Fruit fly (Drosophila melanogaster) whole organism, embryonic: ENCODE measurements around the gene qjt.

Experiments
- Abd-B ChIP-seq: fragments of 200-800 bp; sonication (Bioruptor generic); optimal IDR thresholded peaks from 2 replicates; lab custom pipeline; 2018; ENCODE audit warnings: missing biosample characterization, mild to moderate bottlenecking, missing genetic modification characterization, moderate library complexity
- Aef1 ChIP-seq: fragments of 200-800 bp; sonication (Bioruptor generic); IDR thresholded peaks from 3 replicates; pipeline ENCODE4 v1.3.6; 2022; ENCODE audit warnings: missing biosample characterization, missing genetic modification characterization
- Atf-2 ChIP-seq: fragments of 200-800 bp; sonication (Bioruptor generic); optimal IDR thresholded peaks from 2 replicates; lab custom pipeline; 2016; ENCODE audit warnings: missing biosample characterization, missing genetic modification characterization
- CG10267 ChIP-seq: fragments of 200-800 bp; sonication (Bioruptor generic); optimal IDR thresholded peaks from 2 replicates; lab custom pipeline; 2018; ENCODE audit warnings: missing biosample characterization, mild to moderate bottlenecking, missing genetic modification characterization, moderate library complexity
- CG10654 ChIP-seq: fragments of 200-800 bp; sonication (Bioruptor generic); optimal IDR thresholded peaks from 2 replicates; lab custom pipeline; 2016; ENCODE audit warnings: missing biosample characterization, missing genetic modification characterization
- CG12942 ChIP-seq: fragments of 200-800 bp; sonication (Bioruptor generic); optimal IDR thresholded peaks from 3 replicates; lab custom pipeline; 2016; ENCODE audit warnings: missing biosample characterization, missing genetic modification characterization
- CG14667 ChIP-seq: fragments of 200-800 bp; sonication (Bioruptor generic); IDR thresholded peaks from 2 replicates; pipeline ENCODE4 v1.3.6; 2022; ENCODE audit warnings: missing biosample characterization, missing genetic modification characterization
- CG15269 ChIP-seq: fragments of 200-800 bp; sonication (Bioruptor generic); optimal IDR thresholded peaks from 2 replicates; lab custom pipeline; 2018; ENCODE audit warnings: missing biosample characterization, mild to moderate bottlenecking, missing genetic modification characterization, moderate library complexity
- CG1647 ChIP-seq: fragments of 200-800 bp; sonication (Bioruptor generic); optimal IDR thresholded peaks from 3 replicates; lab custom pipeline; 2016; ENCODE audit warnings: missing biosample characterization, missing genetic modification characterization
- CG17359 ChIP-seq: fragments of 200-800 bp; sonication (Bioruptor generic); optimal IDR thresholded peaks from 3 replicates; lab custom pipeline; 2018; ENCODE audit warnings: missing biosample characterization, mild to moderate bottlenecking, missing genetic modification characterization, moderate library complexity
- CG2712 ChIP-seq: fragments of 200-800 bp; optimal IDR thresholded peaks from 3 replicates; lab custom pipeline; 2019; ENCODE audit warnings: missing biosample characterization, mild to moderate bottlenecking, missing genetic modification characterization, moderate library complexity
- CG30403 ChIP-seq: fragments of 200-800 bp; sonication (Bioruptor generic); optimal IDR thresholded peaks from 3 replicates; lab custom pipeline; 2016; ENCODE audit warnings: missing biosample characterization, missing genetic modification characterization
- CG31441 ChIP-seq: fragments of 200-800 bp; sonication (Bioruptor generic); IDR thresholded peaks from 2 replicates; pipeline ENCODE4 v1.3.6; 2022; ENCODE audit warnings: missing biosample characterization, missing genetic modification characterization
- CG34376 ChIP-seq: fragments of 200-800 bp; sonication (Bioruptor generic); optimal IDR thresholded peaks from 2 replicates; lab custom pipeline; 2018; ENCODE audit warnings: missing biosample characterization, mild to moderate bottlenecking, missing genetic modification characterization
- CG4820 ChIP-seq: fragments of 200-800 bp; sonication (Bioruptor generic); optimal IDR thresholded peaks from 3 replicates; lab custom pipeline; 2016; ENCODE audit warnings: missing biosample characterization, missing genetic modification characterization
- CG5245 ChIP-seq: fragments of 200-800 bp; sonication (Bioruptor generic); optimal IDR thresholded peaks from 3 replicates; lab custom pipeline; 2016; ENCODE audit warnings: missing biosample characterization, missing genetic modification characterization
- CG7839 ChIP-seq: fragments of 200-800 bp; sonication (Bioruptor generic); optimal IDR thresholded peaks from 3 replicates; lab custom pipeline; 2018; ENCODE audit warnings: missing biosample characterization, mild to moderate bottlenecking, missing genetic modification characterization, moderate library complexity
- D19A ChIP-seq: fragments of 200-800 bp; optimal IDR thresholded peaks from 3 replicates; lab custom pipeline; 2019; ENCODE audit warnings: missing biosample characterization, mild to moderate bottlenecking, missing genetic modification characterization, moderate library complexity
- Drgx ChIP-seq: fragments of 200-800 bp; sonication (Bioruptor generic); IDR thresholded peaks from 2 replicates; pipeline ENCODE4 v1.3.6; 2022; ENCODE audit warnings: missing biosample characterization, missing genetic modification characterization
- ERR ChIP-seq: fragments of 200-800 bp; sonication (Bioruptor generic); optimal IDR thresholded peaks from 2 replicates; lab custom pipeline; 2016; ENCODE audit warnings: missing biosample characterization, missing genetic modification characterization
- Ets65A ChIP-seq: fragments of 200-800 bp; sonication (Bioruptor generic); peaks from one replicate; lab custom pipeline; 2016; ENCODE audit warnings: missing biosample characterization, missing genetic modification characterization
- Ets97D ChIP-seq: fragments of 200-800 bp; sonication (Bioruptor generic); optimal IDR thresholded peaks from 3 replicates; lab custom pipeline; 2016; ENCODE audit warnings: missing biosample characterization, missing genetic modification characterization
- H15 ChIP-seq: fragments of 200-800 bp; sonication (Bioruptor generic); IDR thresholded peaks from 3 replicates; pipeline ENCODE4 v1.3.6; 2022; ENCODE audit warnings: missing biosample characterization, missing genetic modification characterization
- HLH3B ChIP-seq: fragments of 200-800 bp; sonication (Bioruptor generic); IDR thresholded peaks from 2 replicates; pipeline ENCODE4 v1.3.6; 2022; ENCODE audit warnings: missing biosample characterization, missing genetic modification characterization
- Hmr ChIP-seq: fragments of 200-800 bp; sonication (Bioruptor generic); optimal IDR thresholded peaks from 3 replicates; lab custom pipeline; 2017; ENCODE audit warnings: mild to moderate bottlenecking, missing biosample characterization, missing genetic modification reagents, missing genetic modification characterization
- Med ChIP-seq: fragments of 200-800 bp; sonication (Bioruptor generic); peaks from one replicate; lab custom pipeline; 2016; ENCODE audit warnings: missing biosample characterization, missing genetic modification characterization, mild to moderate bottlenecking, inconsistent platforms, moderate library complexity
- Oli ChIP-seq: fragments of 200-800 bp; sonication (Bioruptor generic); optimal IDR thresholded peaks from 2 replicates; lab custom pipeline; 2018; ENCODE audit warnings: missing biosample characterization, mild to moderate bottlenecking, missing genetic modification characterization, moderate library complexity
- Pdp1 ChIP-seq, 2 experiments: fragments of 200-800 bp; sonication (Bioruptor generic); optimal IDR thresholded peaks; 3 replicates each; lab custom pipeline; 2016; ENCODE audit warnings: missing biosample characterization in 2 of 2, missing genetic modification characterization in 2 of 2, mild to moderate bottlenecking in 1 of 2, moderate library complexity in 1 of 2
- Rx ChIP-seq: fragments of 200-800 bp; sonication (Bioruptor generic); IDR thresholded peaks from 2 replicates; pipeline ENCODE4 v1.3.6; 2022; ENCODE audit warnings: missing biosample characterization, missing genetic modification characterization
- Six4 ChIP-seq: fragments of 200-800 bp; sonication (Bioruptor generic); optimal IDR thresholded peaks from 2 replicates; lab custom pipeline; 2016; ENCODE audit warnings: missing biosample characterization, missing genetic modification characterization
- Sox102F ChIP-seq: fragments of 200-800 bp; sonication (Bioruptor generic); optimal IDR thresholded peaks from 2 replicates; lab custom pipeline; 2018; ENCODE audit warnings: missing biosample characterization, mild to moderate bottlenecking, missing genetic modification characterization, moderate library complexity
- Xrp1 ChIP-seq: fragments of 200-800 bp; sonication (Bioruptor generic); IDR thresholded peaks from 2 replicates; pipeline ENCODE4 v1.3.6; 2022; ENCODE audit warnings: missing biosample characterization, missing genetic modification characterization
- ash1 ChIP-seq: fragments of 200-800 bp; sonication (Bioruptor generic); optimal IDR thresholded peaks from 2 replicates; lab custom pipeline; 2018; ENCODE audit warnings: missing biosample characterization, mild to moderate bottlenecking, missing genetic modification characterization
- az2 ChIP-seq: fragments of 200-800 bp; sonication (Bioruptor generic); optimal IDR thresholded peaks from 3 replicates; lab custom pipeline; 2016; ENCODE audit warnings: missing biosample characterization, missing genetic modification characterization
- bsh ChIP-seq, 2 experiments: fragments of 200-800 bp; sonication (Bioruptor generic); optimal IDR thresholded peaks; 2 replicates each; lab custom pipeline; 2017 to 2018; ENCODE audit warnings: mild to moderate bottlenecking in 2 of 2, missing biosample characterization in 2 of 2, missing genetic modification characterization in 2 of 2, moderate library complexity in 1 of 2
- chif ChIP-seq, 2 experiments: fragments of 200-800 bp; sonication (Bioruptor generic); optimal IDR thresholded peaks; 3 replicates each; lab custom pipeline; 2016; ENCODE audit warnings: missing biosample characterization in 2 of 2, missing genetic modification characterization in 2 of 2
- ci ChIP-seq: fragments of 200-800 bp; sonication (Bioruptor generic); IDR thresholded peaks from 3 replicates; pipeline ENCODE4 v1.3.6; 2022; ENCODE audit warnings: missing biosample characterization, missing genetic modification characterization
- dpn ChIP-seq, 2 experiments: fragments of 200-800 bp; sonication (Bioruptor generic); optimal IDR thresholded peaks; 3 replicates each; lab custom pipeline; 2016; ENCODE audit warnings: missing biosample characterization in 2 of 2, missing genetic modification characterization in 2 of 2
- fd96Cb ChIP-seq: fragments of 200-800 bp; sonication (Bioruptor generic); optimal IDR thresholded peaks from 2 replicates; lab custom pipeline; 2018; ENCODE audit warnings: missing biosample characterization, mild to moderate bottlenecking, missing genetic modification characterization, moderate library complexity
- grau ChIP-seq: fragments of 200-800 bp; optimal IDR thresholded peaks from 3 replicates; lab custom pipeline; 2019; ENCODE audit warnings: missing biosample characterization, mild to moderate bottlenecking, missing genetic modification characterization, moderate library complexity
- ken ChIP-seq: fragments of 200-800 bp; sonication (Bioruptor generic); IDR thresholded peaks from 3 replicates; pipeline ENCODE4 v1.3.6; 2022; ENCODE audit warnings: missing biosample characterization, missing genetic modification characterization
- kni ChIP-seq: fragments of 200-800 bp; sonication (Bioruptor generic); optimal IDR thresholded peaks from 3 replicates; lab custom pipeline; 2017; ENCODE audit warnings: mild to moderate bottlenecking, missing biosample characterization, missing genetic modification reagents, missing genetic modification characterization
- nom ChIP-seq: fragments of 200-800 bp; sonication (Bioruptor generic); optimal IDR thresholded peaks from 2 replicates; lab custom pipeline; 2017; ENCODE audit warnings: missing biosample characterization, missing genetic modification characterization, mild to moderate bottlenecking, moderate library complexity, missing genetic modification reagents
- phol ChIP-seq: fragments of 200-800 bp; sonication (Bioruptor generic); optimal IDR thresholded peaks from 3 replicates; lab custom pipeline; 2018; ENCODE audit warnings: missing biosample characterization, mild to moderate bottlenecking, missing genetic modification characterization, moderate library complexity
- prd ChIP-seq, 3 experiments: fragments of >200 bp in 2 of 3; fragments of 200-800 bp in 1 of 3; sonication (Bioruptor generic) in 1 of 3; optimal IDR thresholded peaks in 2 of 3; IDR thresholded peaks in 1 of 3; 2 replicates in 2 of 3; 3 replicates in 1 of 3; pipeline versions ENCODE4 v1.3.6 to Lab custom; 2017 to 2022; ENCODE audit warnings: missing biosample characterization in 1 of 3, missing genetic modification characterization in 1 of 3
- sens ChIP-seq: fragments of 200-800 bp; sonication (Bioruptor generic); peaks from one replicate; lab custom pipeline; 2016; ENCODE audit warnings: missing biosample characterization, missing genetic modification characterization
- so ChIP-seq: fragments of 200-800 bp; sonication (Bioruptor generic); IDR thresholded peaks from 3 replicates; pipeline ENCODE4 v1.3.6; 2022; ENCODE audit warnings: missing biosample characterization, missing genetic modification characterization
- stc ChIP-seq: fragments of 200-800 bp; sonication (Bioruptor generic); IDR thresholded peaks from 2 replicates; pipeline ENCODE4 v1.3.6; 2022; ENCODE audit warnings: missing biosample characterization, missing genetic modification characterization
- vvl ChIP-seq: fragments of 200-800 bp; sonication (Bioruptor generic); IDR thresholded peaks from 2 replicates; pipeline ENCODE4 v1.3.6; 2022; ENCODE audit warnings: missing biosample characterization, missing genetic modification characterization

Gene qjt

dm6 chr3L:17496871-17497492, 18.1 kb downstream of the qjt start (continued):
- peak; percentile 15 for TF ChIP-seq Abd-B
- TF ChIP-seq dpn (GFP tag; optimal IDR thresholded peaks at IDR 0.05; lab: Kevin White, UChicago), result peak; percentile 2 to 5
- TF ChIP-seq bsh (GFP tag; optimal IDR thresholded peaks at IDR 0.05; lab: Kevin White, UChicago), result peak; percentile 39 to 49
- peak; percentile 60 for TF ChIP-seq Med (GFP tag; lab: Kevin White, UChicago)
- 0 out of 3 replicates have a peak, but pooled peaks have one; percentile 17 for TF ChIP-seq H15 (GFP tag; lab: Robert Waterston, UW)
- no peak for TF ChIP-seq CG34376 (GFP tag; lab: Kevin White, UChicago)
- no peak for TF ChIP-seq prd (optimal IDR thresholded peaks at IDR 0.05; lab: Kevin White, UChicago)
- TF ChIP-seq prd (GFP tag; IDR thresholded peaks at IDR 0.05; lab: Robert Waterston, UW), result peak; percentile 32; the same call in 1 of the 3 replicates
- no peak for TF ChIP-seq kni (GFP tag; lab: Kevin White, UChicago)
- peak; percentile 17 for TF ChIP-seq grau (tag; lab: Kevin White, UChicago)
- no peak for TF ChIP-seq so (GFP tag; lab: Robert Waterston, UW)
- no peak for TF ChIP-seq Ets97D (GFP tag; lab: Kevin White, UChicago)
- TF ChIP-seq CG31441 (GFP tag; lab: Robert Waterston, UW), result 0 out of 2 replicates have a peak, but pooled peaks have one; percentile 40
- no peak for TF ChIP-seq CG1647 (GFP tag; lab: Kevin White, UChicago)
- TF ChIP-seq CG17359 (tag; lab: Kevin White, UChicago), result peak; percentile 28
- peak; percentile 23 for TF ChIP-seq CG5245 (GFP tag; lab: Kevin White, UChicago)
- TF ChIP-seq Aef1, result 0 out of 3 replicates have a peak, but pooled peaks have one; percentile 12
- peak; percentile 19 for TF ChIP-seq Atf-2 (GFP tag; lab: Kevin White, UChicago)
- peak; percentile 10; the same call in 1 of the 2 replicates for TF ChIP-seq vvl (GFP tag; lab: Robert Waterston, UW)
- TF ChIP-seq sens (GFP tag; lab: Kevin White, UChicago), result peak; percentile 82
- TF ChIP-seq CG12942 (GFP tag; lab: Kevin White, UChicago), result peak; percentile 22
- TF ChIP-seq CG15269 (tag; lab: Kevin White, UChicago), result peak; percentile 1
- 0 out of 2 replicates have a peak, but pooled peaks have one; percentile 28 for TF ChIP-seq Xrp1
- TF ChIP-seq CG30403 (GFP tag; lab: Kevin White, UChicago), result peak; percentile 0
- TF ChIP-seq ken (GFP tag; lab: Robert Waterston, UW), result 0 out of 3 replicates have a peak, but pooled peaks have one; percentile 10
- peak; percentile 29 for TF ChIP-seq az2 (GFP tag; lab: Kevin White, UChicago)
- peak; percentile 47 for TF ChIP-seq Sox102F (GFP tag; lab: Kevin White, UChicago)
- peak; percentile 55; the same call in 1 of the 3 replicates for TF ChIP-seq ci (GFP tag; lab: Robert Waterston, UW)
- TF ChIP-seq CG10654, result peak; percentile 5
- no peak for TF ChIP-seq CG14667 (GFP tag; lab: Robert Waterston, UW)
- peak; percentile 53 for TF ChIP-seq phol (tag; lab: Kevin White, UChicago)
- TF ChIP-seq Ets65A, result peak; percentile 67
- TF ChIP-seq CG4820 (GFP tag; lab: Kevin White, UChicago), result peak; percentile 31
- TF ChIP-seq stc (GFP tag; lab: Robert Waterston, UW), result peak; percentile 27; the same call in 1 of the 2 replicates
- peak; percentile 1 for TF ChIP-seq D19A (tag; lab: Kevin White, UChicago)
- TF ChIP-seq Rx (GFP tag; lab: Robert Waterston, UW), result no peak
- TF ChIP-seq Oli (tag; lab: Kevin White, UChicago), result peak; percentile 38
- peak; percentile 11 for TF ChIP-seq CG10267 (tag; lab: Kevin White, UChicago)
- no peak for TF ChIP-seq Hmr (GFP tag; lab: Kevin White, UChicago)
- peak; percentile 27 for TF ChIP-seq fd96Cb (tag; lab: Kevin White, UChicago)
- peak in 1 of 2 experiments; percentile 28 for TF ChIP-seq chif (GFP tag; optimal IDR thresholded peaks at IDR 0.05; lab: Kevin White, UChicago)
- TF ChIP-seq HLH3B (GFP tag; lab: Robert Waterston, UW), result no peak
- TF ChIP-seq Six4, result peak; percentile 15
- TF ChIP-seq Pdp1 (GFP tag; optimal IDR thresholded peaks at IDR 0.05; lab: Kevin White, UChicago), result peak in 1 of 2 experiments; percentile 33
- peak; percentile 76 for TF ChIP-seq Drgx
- peak; percentile 54 for TF ChIP-seq nom
- TF ChIP-seq CG2712 (tag; lab: Kevin White, UChicago), result peak; percentile 9
- TF ChIP-seq CG7839 (tag; lab: Kevin White, UChicago), result peak; percentile 51
- TF ChIP-seq ash1 (GFP tag; lab: Kevin White, UChicago), result no peak
- no peak for TF ChIP-seq ERR
